Fruit fly (Drosophila melanogaster): ENCODE measurements around the gene CG16758.

DNA sequence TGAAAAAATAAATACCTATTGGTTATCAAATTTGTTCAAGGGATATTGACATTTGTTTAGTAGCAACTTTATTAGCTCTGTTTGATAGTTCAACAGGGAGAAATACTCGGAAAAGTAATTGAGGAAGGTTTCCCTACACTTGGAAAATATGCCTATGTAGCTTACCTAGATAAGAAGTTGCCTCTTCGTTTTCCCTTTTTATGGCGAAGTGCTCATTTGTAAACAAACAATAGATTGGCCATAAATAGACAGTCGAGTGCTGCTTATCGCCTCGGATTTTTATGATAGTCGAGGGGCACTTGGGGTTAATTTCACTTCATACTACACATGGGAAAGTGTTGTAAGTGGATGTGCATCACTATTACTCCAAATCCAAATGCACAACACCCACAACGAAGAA is 34.9 kb downstream of the CG16758 start:
- TF ChIP-seq EcR (GFP tag; optimal IDR thresholded peaks at IDR 0.05): no peak
- TF ChIP-seq CG32121 (GFP tag; IDR thresholded peaks at IDR 0.05): no peak
- TF ChIP-seq CG17806 (tag; optimal IDR thresholded peaks at IDR 0.05): no peak
